Worm (Caenorhabditis elegans) whole organism, L2 larva: ENCODE measurements around the gene ent-7.

ENCODE experiments used
- C34F6.9 ChIP-seq: fragments of 150-350 bp; optimal IDR thresholded peaks from 2 replicates; lab custom pipeline; 2014; ENCODE audit warnings: missing biosample characterization, missing genetic modification characterization
- R02D3.7 ChIP-seq: fragments of 150-350 bp; optimal IDR thresholded peaks from 2 replicates; lab custom pipeline; 2014; ENCODE audit warnings: missing biosample characterization, missing genetic modification characterization
- Y55F3AM.14 ChIP-seq: fragments of 200-800 bp; sonication (Bioruptor generic); optimal IDR thresholded peaks from 2 replicates; lab custom pipeline; 2018; ENCODE audit warnings: mild to moderate bottlenecking, missing genetic modification characterization, missing compliant biosample characterization
- ZK546.5 ChIP-seq: sonication (generic microtip); optimal IDR thresholded peaks from 2 replicates; lab custom pipeline; 2017; ENCODE audit warnings: missing biosample characterization, missing genetic modification characterization
- alr-1 ChIP-seq: fragments of 150-350 bp; optimal IDR thresholded peaks from 2 replicates; lab custom pipeline; 2014; ENCODE audit warnings: missing biosample characterization, missing genetic modification characterization
- aly-2 ChIP-seq: fragments of 150-350 bp; optimal IDR thresholded peaks from 2 replicates; lab custom pipeline; 2014; ENCODE audit warnings: missing biosample characterization, missing genetic modification characterization
- ama-1 ChIP-seq: fragments of 150-350 bp; optimal IDR thresholded peaks from 2 replicates; lab custom pipeline; 2018; ENCODE audit warnings: inconsistent platforms
- blmp-1 ChIP-seq: sonication (generic microtip); optimal IDR thresholded peaks from 2 replicates; lab custom pipeline; 2017; ENCODE audit warnings: missing genetic modification characterization, mild to moderate bottlenecking, missing compliant biosample characterization, antibody characterized with exemption, moderate library complexity; ENCODE audit not compliant: insufficient read depth
- ceh-82 ChIP-seq: fragments of 150-350 bp; optimal IDR thresholded peaks from 2 replicates; lab custom pipeline; 2014; ENCODE audit warnings: missing biosample characterization, missing genetic modification characterization
- crh-2 ChIP-seq: sonication (generic microtip); optimal IDR thresholded peaks from 2 replicates; lab custom pipeline; 2017; ENCODE audit warnings: missing biosample characterization, missing genetic modification characterization
- egl-27 ChIP-seq: sonication (generic microtip); optimal IDR thresholded peaks from 3 replicates; lab custom pipeline; 2017; ENCODE audit warnings: missing biosample characterization, missing genetic modification reagents, missing genetic modification characterization
- fos-1 ChIP-seq: fragments of 150-350 bp; optimal IDR thresholded peaks from 2 replicates; lab custom pipeline; 2014; ENCODE audit warnings: missing biosample characterization, missing genetic modification characterization
- gmeb-1 ChIP-seq: fragments of 150-350 bp; optimal IDR thresholded peaks from 2 replicates; lab custom pipeline; 2014; ENCODE audit warnings: missing biosample characterization, missing genetic modification characterization
- lin-11 ChIP-seq: fragments of 150-350 bp; sonication (generic microtip); optimal IDR thresholded peaks from 2 replicates; lab custom pipeline; 2014; ENCODE audit warnings: missing biosample characterization, missing genetic modification characterization, inconsistent platforms, mixed read lengths
- lin-39 ChIP-seq: fragments of 150-350 bp; optimal IDR thresholded peaks from 2 replicates; lab custom pipeline; 2014; ENCODE audit warnings: missing biosample characterization, missing genetic modification reagents, missing genetic modification characterization
- lsy-2 ChIP-seq, 2 experiments: fragments of 150-350 bp in 1 of 2; sonication (generic microtip) in 1 of 2; optimal IDR thresholded peaks; 2 replicates each; lab custom pipeline; 2014 to 2017; ENCODE audit warnings: missing biosample characterization in 2 of 2, missing genetic modification characterization in 2 of 2
- mab-5 ChIP-seq: fragments of 150-350 bp; optimal IDR thresholded peaks from 2 replicates; lab custom pipeline; 2014; ENCODE audit warnings: missing biosample characterization, missing genetic modification characterization
- nhr-11 ChIP-seq: fragments of 150-350 bp; optimal IDR thresholded peaks from 2 replicates; lab custom pipeline; 2014; ENCODE audit warnings: missing biosample characterization, missing genetic modification characterization
- nhr-12 ChIP-seq: fragments of 150-350 bp; optimal IDR thresholded peaks from 2 replicates; lab custom pipeline; 2014; ENCODE audit warnings: missing biosample characterization, missing genetic modification characterization
- nhr-129 ChIP-seq: fragments of 150-350 bp; optimal IDR thresholded peaks from 2 replicates; lab custom pipeline; 2014; ENCODE audit warnings: missing biosample characterization, missing genetic modification characterization
- nhr-21 ChIP-seq: fragments of 150-350 bp; optimal IDR thresholded peaks from 2 replicates; lab custom pipeline; 2014; ENCODE audit warnings: missing biosample characterization, missing genetic modification characterization
- nhr-237 ChIP-seq: fragments of 150-350 bp; optimal IDR thresholded peaks from 2 replicates; lab custom pipeline; 2014; ENCODE audit warnings: missing biosample characterization, missing genetic modification characterization
- nhr-25 ChIP-seq: fragments of 150-350 bp; sonication (generic microtip); optimal IDR thresholded peaks from 3 replicates; lab custom pipeline; 2014; ENCODE audit warnings: missing biosample characterization, missing genetic modification characterization
- nhr-77 ChIP-seq: fragments of 150-350 bp; optimal IDR thresholded peaks from 2 replicates; lab custom pipeline; 2014; ENCODE audit warnings: missing biosample characterization, missing genetic modification characterization
- sem-4 ChIP-seq: fragments of 150-350 bp; optimal IDR thresholded peaks from 2 replicates; lab custom pipeline; 2014; ENCODE audit warnings: missing biosample characterization, missing genetic modification reagents, missing genetic modification characterization
- skn-1 ChIP-seq: sonication (generic microtip); optimal IDR thresholded peaks from 2 replicates; lab custom pipeline; 2017; ENCODE audit warnings: missing biosample characterization, missing genetic modification characterization
- sma-3 ChIP-seq: sonication (generic microtip); optimal IDR thresholded peaks from 2 replicates; lab custom pipeline; 2016; ENCODE audit warnings: missing genetic modification reagents, missing genetic modification characterization, missing compliant biosample characterization
- sma-9 ChIP-seq, 2 experiments: fragments of 150-350 bp in 1 of 2; sonication (generic microtip) in 1 of 2; optimal IDR thresholded peaks; 2 replicates each; lab custom pipeline; 2014 to 2016; ENCODE audit warnings: missing genetic modification characterization in 2 of 2, mild to moderate bottlenecking in 1 of 2, missing biosample characterization in 1 of 2, missing compliant biosample characterization in 1 of 2, missing genetic modification reagents in 1 of 2, moderate library complexity in 1 of 2
- snpc-4 ChIP-seq: fragments of 150-350 bp; optimal IDR thresholded peaks from 2 replicates; lab custom pipeline; 2014; ENCODE audit warnings: missing biosample characterization, missing genetic modification characterization
- unc-39 ChIP-seq: fragments of 150-350 bp; optimal IDR thresholded peaks from 2 replicates; lab custom pipeline; 2014; ENCODE audit warnings: missing biosample characterization, missing genetic modification characterization
- unc-55 ChIP-seq: fragments of 150-350 bp; sonication (generic microtip); optimal IDR thresholded peaks from 3 replicates; lab custom pipeline; 2014; ENCODE audit warnings: missing biosample characterization, missing genetic modification reagents, missing genetic modification characterization
- zag-1 ChIP-seq: fragments of 150-350 bp; optimal IDR thresholded peaks from 2 replicates; lab custom pipeline; 2014; ENCODE audit warnings: missing biosample characterization, missing genetic modification characterization
- ztf-11 ChIP-seq: sonication (generic microtip); optimal IDR thresholded peaks from 2 replicates; lab custom pipeline; 2017; ENCODE audit warnings: missing biosample characterization, missing genetic modification characterization
- ztf-4 ChIP-seq: fragments of 150-350 bp; optimal IDR thresholded peaks from 2 replicates; lab custom pipeline; 2014; ENCODE audit warnings: missing biosample characterization, missing genetic modification characterization

ent-7 gene

ce11 chrIV:10016977-10017376 is at the start of gene ent-7:
Gene ent-7, plus strand, starts transcription at chrIV:10017277.
- TF ChIP-seq aly-2 (no peak), mab-5 (tag; lab: Kevin White, UChicago) (no peak), crh-2 (tag; lab: Kevin White, UChicago) (no peak), Y55F3AM.14 (no peak), unc-55 (no peak), egl-27 (tag; lab: Kevin White, UChicago) (no peak), nhr-237 (tag; lab: Kevin White, UChicago) (no peak), sem-4 (tag; lab: Kevin White, UChicago) (no peak), fos-1 (tag; lab: Kevin White, UChicago) (no peak), nhr-21 (tag; lab: Kevin White, UChicago) (no peak), blmp-1 (tag; lab: Kevin White, UChicago) (no peak), gmeb-1 (tag; lab: Kevin White, UChicago) (no peak), lin-11 (no peak), nhr-12 (tag; lab: Kevin White, UChicago) (no peak), ceh-82 (tag; lab: Kevin White, UChicago) (no peak)
- TF ChIP-seq, all 48 proteins: peak for 0

ce11 chrIV:9969081-9969480 is 48.0 kb upstream of the ent-7 start, which contains the start of the genes kin-5 and C47E12.11:
Gene kin-5, minus strand, starts transcription at chrIV:9969181.
Gene C47E12.11, plus strand, starts transcription at chrIV:9969400.
- TF ChIP-seq egl-27 (tag; lab: Kevin White, UChicago) (no peak), zag-1 (tag; lab: Kevin White, UChicago) (no peak), C34F6.9 (tag; lab: Kevin White, UChicago) (no peak), aly-2 (no peak), unc-39 (tag; lab: Kevin White, UChicago) (no peak), gmeb-1 (tag; lab: Kevin White, UChicago) (no peak), ama-1 (lab: Kevin White, UChicago) (no peak)

- TF ChIP-seq ama-1 (lab: Kevin White, UChicago) = no peak
- TF ChIP-seq ztf-4 (tag; lab: Kevin White, UChicago) = no peak
- no peak for TF ChIP-seq crh-2 (tag; lab: Kevin White, UChicago)
- no peak for TF ChIP-seq R02D3.7 (tag; lab: Kevin White, UChicago)
- no peak for TF ChIP-seq fos-1 (tag; lab: Kevin White, UChicago)
- no peak for TF ChIP-seq sma-3 (GFP tag; lab: Kevin White, UChicago)
- TF ChIP-seq zag-1 (tag; lab: Kevin White, UChicago) = no peak
Measured at ce11 chrIV:9972629-9973028, 44.4 kb upstream of the ent-7 start, which contains the start of the genes C47E12.12 and C47E12.10. Gene C47E12.12, minus strand, starts transcription at chrIV:9972729. Gene C47E12.10, plus strand, starts transcription at chrIV:9972800.

ce11 chrIV:9974392-9974791 is 42.7 kb upstream of the ent-7 start, which contains the start of gene C47E12.9:
Gene C47E12.9, plus strand, starts transcription at chrIV:9974692.
- TF ChIP-seq nhr-77 (no peak), lin-39 (tag; lab: Kevin White, UChicago) (no peak), Y55F3AM.14 (no peak), ZK546.5 (tag; lab: Kevin White, UChicago) (no peak), nhr-11 (tag; lab: Kevin White, UChicago) (no peak), ama-1 (lab: Kevin White, UChicago) (no peak), blmp-1 (tag; lab: Kevin White, UChicago) (no peak), mab-5 (tag; lab: Kevin White, UChicago) (no peak), sma-9 (GFP tag; optimal IDR thresholded peaks at IDR 0.05; lab: Kevin White, UChicago) (no peak), sma-9 (tag; optimal IDR thresholded peaks at IDR 0.05; lab: Kevin White, UChicago) (no peak)

ce11 chrIV:9976284-9976683 is 40.8 kb upstream of the ent-7 start, which contains the start of gene C47E12.14:
Gene C47E12.14, minus strand, starts transcription at chrIV:9976384.
- TF ChIP-seq skn-1 = no peak
- TF ChIP-seq snpc-4 (tag; lab: Kevin White, UChicago) = no peak
- TF ChIP-seq alr-1 (tag; lab: Kevin White, UChicago) = no peak
- no peak for TF ChIP-seq egl-27 (tag; lab: Kevin White, UChicago)
- TF ChIP-seq sem-4 (tag; lab: Kevin White, UChicago) = no peak
- no peak for TF ChIP-seq nhr-129
- no peak for TF ChIP-seq lsy-2 (tag; optimal IDR thresholded peaks at IDR 0.05; lab: Kevin White, UChicago)
- TF ChIP-seq ztf-11 (tag; lab: Kevin White, UChicago) = no peak
- TF ChIP-seq ceh-82 (tag; lab: Kevin White, UChicago) = no peak
- no peak for TF ChIP-seq nhr-25 (tag; lab: Kevin White, UChicago)
- TF ChIP-seq ZK546.5 (tag; lab: Kevin White, UChicago) = no peak
- TF ChIP-seq sma-9 (GFP tag; optimal IDR thresholded peaks at IDR 0.05; lab: Kevin White, UChicago) = no peak
- no peak for TF ChIP-seq sma-9 (tag; optimal IDR thresholded peaks at IDR 0.05; lab: Kevin White, UChicago)
- TF ChIP-seq nhr-21 (tag; lab: Kevin White, UChicago) = no peak
